Worm (Caenorhabditis elegans): Measurements from ENCODE around the gene Y15E3A.3.

DNA sequence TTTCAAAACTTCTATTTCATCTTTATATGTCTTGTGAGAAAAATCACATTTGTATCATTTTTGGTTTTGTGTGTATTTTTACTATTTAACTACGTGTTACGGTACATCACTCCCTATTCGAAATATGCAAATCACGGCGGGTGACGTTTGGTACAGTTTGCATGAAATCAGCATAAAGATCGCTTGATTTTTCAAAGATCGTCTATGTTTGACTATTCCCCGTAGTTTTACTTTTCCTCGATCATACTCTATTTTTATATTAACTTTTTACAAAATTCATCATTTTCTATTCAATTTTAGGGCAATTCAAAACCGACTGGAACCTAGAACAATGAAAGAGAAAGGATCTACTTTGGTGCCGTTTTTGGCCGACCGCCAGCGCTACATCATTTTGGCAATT, 5.1 kb upstream of the Y15E3A.3 start, which contains the start of gene Y15E3A.4:
- no peak for TF ChIP-seq unc-39 (tag; optimal IDR thresholded peaks at IDR 0.05)
- TF ChIP-seq nhr-28 (tag; optimal IDR thresholded peaks at IDR 0.05) = no peak
- TF ChIP-seq nhr-12 (tag; optimal IDR thresholded peaks at IDR 0.05) = no peak

Measured in whole organism, mixed stage, embryonic.